Worm (Caenorhabditis elegans) whole organism, L4 larva: ENCODE measurements around the gene lin-42.

Source experiments
- Y48G9A.11 ChIP-seq: fragments of 200-800 bp; sonication (Bioruptor generic); IDR thresholded peaks from 2 replicates; pipeline ENCODE4 v1.3.6; 2022; ENCODE audit warnings: missing genetic modification reagents, missing genetic modification characterization, missing compliant biosample characterization
- ceh-28 ChIP-seq: fragments of 150-350 bp; optimal IDR thresholded peaks from 2 replicates; lab custom pipeline; 2014; ENCODE audit warnings: missing biosample characterization, missing genetic modification reagents, missing genetic modification characterization
- dmd-9 ChIP-seq: fragments of 200-800 bp; sonication (Bioruptor generic); IDR thresholded peaks from 2 replicates; pipeline ENCODE4 v1.3.6; 2022; ENCODE audit warnings: missing genetic modification reagents, missing genetic modification characterization, missing compliant biosample characterization
- lin-13 ChIP-seq: fragments of 150-350 bp; optimal IDR thresholded peaks from 2 replicates; lab custom pipeline; 2014; ENCODE audit warnings: missing biosample characterization, missing genetic modification reagents, missing genetic modification characterization

DNA sequence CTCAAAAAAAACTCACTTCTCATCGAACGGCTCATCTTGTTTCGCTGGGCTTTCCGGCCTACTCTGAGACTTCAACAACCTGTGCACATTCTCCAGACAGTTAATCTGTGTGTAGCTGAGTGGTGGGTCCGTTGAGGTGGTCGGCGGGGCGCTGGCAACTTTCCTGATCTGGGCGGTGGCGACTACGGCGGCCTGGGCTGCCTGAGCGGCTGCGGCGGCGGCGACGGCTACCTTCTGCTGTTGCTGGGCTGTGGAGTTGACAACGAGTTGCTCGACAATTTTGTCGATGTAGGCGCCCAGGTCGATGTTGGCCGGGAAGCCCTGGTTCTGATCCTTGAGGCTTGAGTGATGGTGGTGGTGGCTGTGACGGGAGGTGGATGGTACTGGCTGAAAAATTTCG is 16.2 kb downstream of the lin-42 start:
- TF ChIP-seq ceh-28 (tag; lab: Kevin White, UChicago) (no peak), dmd-9 (GFP tag; lab: Robert Waterston, UW) (no peak), lin-13 (GFP tag; lab: Kevin White, UChicago) (no peak), Y48G9A.11 (GFP tag; lab: Robert Waterston, UW) (no peak)
